Fruit fly (Drosophila melanogaster): ENCODE measurements around the gene CG8492.
A peak's percentile ranks its signal among the peaks of the same experiment; 100 is the strongest.

Gene CG8492

DNA sequence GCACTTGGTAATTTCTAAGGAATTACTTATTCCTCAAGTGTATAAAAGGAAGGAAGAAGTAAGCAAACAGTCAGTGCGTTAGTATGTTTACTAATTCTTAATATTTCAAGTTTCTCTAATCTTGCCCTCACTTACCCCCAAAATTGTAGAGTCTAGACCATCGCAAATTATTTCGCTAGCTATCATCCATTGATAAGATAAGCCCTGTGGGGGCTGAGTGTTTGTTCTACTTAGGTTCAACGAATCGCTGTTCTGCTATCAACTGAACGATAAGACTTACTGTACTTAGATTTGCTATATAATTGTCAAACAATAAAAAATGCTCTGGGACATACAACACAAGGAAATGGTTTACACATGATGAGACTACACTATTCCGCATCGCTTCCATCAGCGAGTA lies 10.5 kb downstream of the CG8492 start:
- peak; percentile 58 for TF ChIP-seq noc (tag; optimal IDR thresholded peaks at IDR 0.05)

DNA sequence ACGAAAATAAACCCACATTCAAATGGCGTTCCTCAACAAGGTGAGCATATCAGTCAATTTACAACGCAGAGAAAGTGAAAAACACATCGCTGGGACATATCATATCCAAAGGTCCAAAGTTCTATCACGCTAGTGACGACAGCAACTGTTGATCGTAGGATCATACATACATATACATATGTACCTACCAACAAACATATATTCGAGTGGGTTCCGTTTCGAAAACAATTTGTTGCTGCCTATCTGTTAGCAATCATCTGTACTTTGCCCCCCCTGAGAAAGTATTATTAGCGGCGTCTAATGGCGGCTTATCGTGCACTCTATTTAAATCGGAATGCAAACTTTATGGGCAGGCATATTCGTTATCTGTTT lies 12.6 kb downstream of the CG8492 start:
- no peak for TF ChIP-seq noc (tag; optimal IDR thresholded peaks at IDR 0.05)

- peak; percentile 95 for TF ChIP-seq noc (tag; optimal IDR thresholded peaks at IDR 0.05)
These were observed 13.2 kb downstream of the CG8492 start, which contains the start of gene Mcad for dm6 chr3L:7718561-7719417. Gene Mcad (plus strand): TSS chr3L:7719350.

DNA sequence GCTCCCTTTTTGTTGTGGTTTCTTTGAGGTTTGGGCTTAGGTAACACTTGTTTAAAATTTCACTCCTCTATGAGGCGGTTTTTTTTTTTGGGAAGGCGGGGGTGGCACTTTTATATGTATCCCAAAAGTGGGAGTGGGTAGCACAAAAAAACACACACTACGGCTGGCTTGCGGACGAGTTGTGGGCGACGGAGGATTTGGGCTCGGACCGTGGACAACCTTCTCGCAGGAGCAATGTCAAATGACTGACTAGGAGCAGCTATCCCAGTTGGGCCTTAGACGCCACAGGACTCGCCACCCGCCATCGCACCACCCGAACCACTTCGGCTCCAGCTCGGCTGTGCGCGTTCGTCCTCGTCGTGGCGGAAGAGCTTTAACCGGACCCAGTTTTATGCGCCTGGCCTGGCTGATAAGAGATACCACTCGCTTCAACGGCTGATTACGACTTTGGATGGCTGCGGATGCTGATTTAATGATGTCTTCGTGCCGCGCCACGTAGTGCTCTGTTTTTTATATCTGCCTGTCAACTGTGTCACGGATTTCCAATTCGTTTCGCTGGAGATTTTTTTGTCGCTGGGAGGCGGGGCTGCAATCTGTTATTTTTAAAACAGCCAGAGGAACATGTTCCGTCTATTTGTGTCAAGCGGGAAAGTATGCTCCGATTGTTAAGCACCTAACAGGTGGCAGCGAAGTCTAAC lies 14.0 kb downstream of the CG8492 start, which contains the start of gene Ank2:
TSS of gene Ank2 (minus strand) at position 533 of the 698 bp plus-strand sequence.
- TF ChIP-seq noc (tag; optimal IDR thresholded peaks at IDR 0.05): no peak

dm6 chr3L:7714301-7714946 lies 17.6 kb downstream of the CG8492 start:
- no peak for TF ChIP-seq noc (tag; optimal IDR thresholded peaks at IDR 0.05)

DNA sequence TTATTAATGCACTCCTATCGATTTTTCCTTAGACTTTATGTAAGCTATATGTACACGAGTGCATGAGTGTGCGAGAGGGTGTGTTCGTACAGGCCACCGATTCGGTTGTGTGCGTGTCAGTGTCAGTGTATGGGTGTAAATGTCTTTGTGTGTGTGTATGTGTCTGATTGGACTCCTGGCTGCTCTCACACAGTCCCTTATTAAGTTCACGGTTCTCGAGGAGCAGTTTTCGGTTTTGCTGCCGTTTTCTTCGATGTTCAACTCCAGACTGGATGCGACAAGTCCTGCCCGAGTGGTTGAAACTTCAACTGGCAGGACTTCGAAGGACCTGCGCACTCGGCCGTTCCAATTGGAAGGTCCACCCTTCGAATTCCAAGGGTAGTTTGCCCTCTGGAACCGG lies 18.6 kb downstream of the CG8492 start:
- TF ChIP-seq noc (tag; optimal IDR thresholded peaks at IDR 0.05): no peak

DNA sequence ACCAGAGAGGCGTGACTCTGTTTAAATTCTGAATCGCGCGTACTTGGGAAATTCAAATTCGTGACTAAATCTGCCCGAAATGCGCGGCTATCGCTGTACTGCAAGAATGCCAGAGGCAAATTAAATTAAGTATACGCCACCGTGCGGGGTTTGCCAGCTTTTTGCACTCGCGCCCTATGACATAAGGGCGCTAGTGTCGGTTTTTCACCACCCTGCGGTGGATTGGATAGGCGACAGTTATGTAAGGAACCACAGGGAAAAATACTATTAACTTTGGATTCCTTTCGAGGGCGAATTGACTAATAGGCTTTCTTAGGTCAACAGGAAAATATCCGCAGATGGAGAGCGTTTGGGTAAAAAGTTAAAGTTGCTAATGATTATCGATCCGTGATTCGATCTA lies 36.4 kb downstream of the CG8492 start, which contains the start of gene CG44195:
TSS of gene CG44195 (minus strand) at position 101 of the 400 bp plus-strand sequence.
- TF ChIP-seq noc (tag; optimal IDR thresholded peaks at IDR 0.05): no peak

Data from whole organism, larva.